Worm (Caenorhabditis elegans): ENCODE data around the gene T01C1.4.

The T01C1.4 gene

ce11 chrX:10754532-10754931 lies 37.6 kb upstream of the T01C1.4 start:
- TF ChIP-seq tra-4 (tag; optimal IDR thresholded peaks at IDR 0.05) (no peak), scrt-1 (GFP tag; IDR thresholded peaks at IDR 0.05) (no peak), pes-1 (GFP tag; IDR thresholded peaks at IDR 0.05) (no peak), ceh-36 (tag; optimal IDR thresholded peaks at IDR 0.05) (no peak), hmg-4 (GFP tag; optimal IDR thresholded peaks at IDR 0.05) (no peak), sea-1 (GFP tag; conservative IDR thresholded peaks at IDR 0.05) (no peak), F13C5.2 (tag; optimal IDR thresholded peaks at IDR 0.05) (no peak), aly-1 (tag; optimal IDR thresholded peaks at IDR 0.05) (no peak), tbx-37 (GFP tag; conservative IDR thresholded peaks at IDR 0.05) (no peak), tbx-11 (GFP tag; IDR thresholded peaks at IDR 0.05) (no peak), ceh-13 (GFP tag; optimal IDR thresholded peaks at IDR 0.05) (no peak), hmbx-1 (tag; optimal IDR thresholded peaks at IDR 0.05) (no peak), B0310.2 (tag; optimal IDR thresholded peaks at IDR 0.05) (no peak), hnd-1 (tag; optimal IDR thresholded peaks at IDR 0.05) (no peak), ama-1 (optimal IDR thresholded peaks at IDR 0.05) (no peak), ets-7 (tag; optimal IDR thresholded peaks at IDR 0.05) (no peak), flt-1 (GFP tag; IDR thresholded peaks at IDR 0.05) (no peak)

ce11 chrX:10753403-10753802 lies 36.5 kb upstream of the T01C1.4 start, which contains the start of gene R07A4.3:
TSS of gene R07A4.3 (plus strand) at chrX:10753703.
- TF ChIP-seq F13C5.2 (tag; optimal IDR thresholded peaks at IDR 0.05) (no peak), tbx-11 (GFP tag; IDR thresholded peaks at IDR 0.05) (no peak), hmbx-1 (tag; optimal IDR thresholded peaks at IDR 0.05) (no peak), scrt-1 (GFP tag; IDR thresholded peaks at IDR 0.05) (no peak), tbx-37 (GFP tag; conservative IDR thresholded peaks at IDR 0.05) (no peak), tra-4 (tag; optimal IDR thresholded peaks at IDR 0.05) (no peak), ceh-36 (tag; optimal IDR thresholded peaks at IDR 0.05) (no peak), B0310.2 (tag; optimal IDR thresholded peaks at IDR 0.05) (no peak), aly-1 (tag; optimal IDR thresholded peaks at IDR 0.05) (no peak), flt-1 (GFP tag; IDR thresholded peaks at IDR 0.05) (no peak), hmg-4 (GFP tag; optimal IDR thresholded peaks at IDR 0.05) (no peak), pes-1 (GFP tag; IDR thresholded peaks at IDR 0.05) (no peak), hnd-1 (tag; optimal IDR thresholded peaks at IDR 0.05) (no peak), ets-7 (tag; optimal IDR thresholded peaks at IDR 0.05) (no peak), ama-1 (optimal IDR thresholded peaks at IDR 0.05) (no peak), ceh-13 (GFP tag; optimal IDR thresholded peaks at IDR 0.05) (no peak), sea-1 (GFP tag; conservative IDR thresholded peaks at IDR 0.05) (no peak)

ce11 chrX:10748145-10748544 lies 31.2 kb upstream of the T01C1.4 start:
- TF ChIP-seq ceh-36 (tag; optimal IDR thresholded peaks at IDR 0.05) = no peak
- TF ChIP-seq hmbx-1 (tag; optimal IDR thresholded peaks at IDR 0.05) = no peak
- TF ChIP-seq tra-4 (tag; optimal IDR thresholded peaks at IDR 0.05) = no peak
- TF ChIP-seq aly-1 (tag; optimal IDR thresholded peaks at IDR 0.05) = no peak
- no peak for TF ChIP-seq pes-1 (GFP tag; IDR thresholded peaks at IDR 0.05)
- no peak for TF ChIP-seq ets-7 (tag; optimal IDR thresholded peaks at IDR 0.05)
- TF ChIP-seq tbx-11 (GFP tag; IDR thresholded peaks at IDR 0.05) = no peak
- no peak for TF ChIP-seq ama-1 (optimal IDR thresholded peaks at IDR 0.05)
- no peak for TF ChIP-seq hmg-4 (GFP tag; optimal IDR thresholded peaks at IDR 0.05)
- TF ChIP-seq scrt-1 (GFP tag; IDR thresholded peaks at IDR 0.05) = no peak
- no peak for TF ChIP-seq flt-1 (GFP tag; IDR thresholded peaks at IDR 0.05)
- no peak for TF ChIP-seq sea-1 (GFP tag; conservative IDR thresholded peaks at IDR 0.05)
- no peak for TF ChIP-seq tbx-37 (GFP tag; conservative IDR thresholded peaks at IDR 0.05)
- no peak for TF ChIP-seq F13C5.2 (tag; optimal IDR thresholded peaks at IDR 0.05)
- TF ChIP-seq B0310.2 (tag; optimal IDR thresholded peaks at IDR 0.05) = no peak
- TF ChIP-seq hnd-1 (tag; optimal IDR thresholded peaks at IDR 0.05) = no peak
- TF ChIP-seq ceh-13 (GFP tag; optimal IDR thresholded peaks at IDR 0.05) = no peak

- TF ChIP-seq ets-7 (tag; optimal IDR thresholded peaks at IDR 0.05) (no peak), ceh-36 (tag; optimal IDR thresholded peaks at IDR 0.05) (no peak), flt-1 (GFP tag; IDR thresholded peaks at IDR 0.05) (no peak), tbx-37 (GFP tag; conservative IDR thresholded peaks at IDR 0.05) (no peak), aly-1 (tag; optimal IDR thresholded peaks at IDR 0.05) (no peak), B0310.2 (tag; optimal IDR thresholded peaks at IDR 0.05) (no peak), scrt-1 (GFP tag; IDR thresholded peaks at IDR 0.05) (no peak), ceh-13 (GFP tag; optimal IDR thresholded peaks at IDR 0.05) (no peak), hnd-1 (tag; optimal IDR thresholded peaks at IDR 0.05) (no peak)
Observed at ce11 chrX:10746388-10746787, 29.5 kb upstream of the T01C1.4 start, which contains the start of gene R07A4.2. TSS of gene R07A4.2 (minus strand) at chrX:10746488.

ce11 chrX:10734026-10734425 lies 17.1 kb upstream of the T01C1.4 start, which contains the start of gene egl-36:
TSS of gene egl-36 (plus strand) at chrX:10734326.
- TF ChIP-seq ceh-36 (tag; optimal IDR thresholded peaks at IDR 0.05) = no peak
- no peak for TF ChIP-seq hnd-1 (tag; optimal IDR thresholded peaks at IDR 0.05)
- no peak for TF ChIP-seq sea-1 (GFP tag; conservative IDR thresholded peaks at IDR 0.05)
- TF ChIP-seq ama-1 (optimal IDR thresholded peaks at IDR 0.05) = no peak
- TF ChIP-seq tbx-37 (GFP tag; conservative IDR thresholded peaks at IDR 0.05) = no peak
- no peak for TF ChIP-seq tra-4 (tag; optimal IDR thresholded peaks at IDR 0.05)
- no peak for TF ChIP-seq pes-1 (GFP tag; IDR thresholded peaks at IDR 0.05)
- TF ChIP-seq hmg-4 (GFP tag; optimal IDR thresholded peaks at IDR 0.05) = no peak
- TF ChIP-seq hmbx-1 (tag; optimal IDR thresholded peaks at IDR 0.05) = no peak
- no peak for TF ChIP-seq ets-7 (tag; optimal IDR thresholded peaks at IDR 0.05)
- no peak for TF ChIP-seq F13C5.2 (tag; optimal IDR thresholded peaks at IDR 0.05)
- no peak for TF ChIP-seq B0310.2 (tag; optimal IDR thresholded peaks at IDR 0.05)

ce11 chrX:10731837-10732236 lies 14.9 kb upstream of the T01C1.4 start:
- TF ChIP-seq hnd-1 (tag; optimal IDR thresholded peaks at IDR 0.05) (no peak), scrt-1 (GFP tag; IDR thresholded peaks at IDR 0.05) (no peak), tbx-11 (GFP tag; IDR thresholded peaks at IDR 0.05) (no peak), flt-1 (GFP tag; IDR thresholded peaks at IDR 0.05) (no peak), pes-1 (GFP tag; IDR thresholded peaks at IDR 0.05) (no peak), hmg-4 (GFP tag; optimal IDR thresholded peaks at IDR 0.05) (no peak), ceh-13 (GFP tag; optimal IDR thresholded peaks at IDR 0.05) (no peak), aly-1 (tag; optimal IDR thresholded peaks at IDR 0.05) (no peak), B0310.2 (tag; optimal IDR thresholded peaks at IDR 0.05) (no peak), ceh-36 (tag; optimal IDR thresholded peaks at IDR 0.05) (no peak), ama-1 (optimal IDR thresholded peaks at IDR 0.05) (no peak), F13C5.2 (tag; optimal IDR thresholded peaks at IDR 0.05) (no peak), ets-7 (tag; optimal IDR thresholded peaks at IDR 0.05) (no peak), sea-1 (GFP tag; conservative IDR thresholded peaks at IDR 0.05) (no peak), tbx-37 (GFP tag; conservative IDR thresholded peaks at IDR 0.05) (no peak), hmbx-1 (tag; optimal IDR thresholded peaks at IDR 0.05) (no peak), tra-4 (tag; optimal IDR thresholded peaks at IDR 0.05) (no peak)

ce11 chrX:10727696-10728095 lies 10.8 kb upstream of the T01C1.4 start:
- TF ChIP-seq ceh-36 (tag; optimal IDR thresholded peaks at IDR 0.05) = no peak
- no peak for TF ChIP-seq flt-1 (GFP tag; IDR thresholded peaks at IDR 0.05)
- no peak for TF ChIP-seq F13C5.2 (tag; optimal IDR thresholded peaks at IDR 0.05)
- TF ChIP-seq B0310.2 (tag; optimal IDR thresholded peaks at IDR 0.05) = no peak
- TF ChIP-seq hnd-1 (tag; optimal IDR thresholded peaks at IDR 0.05) = no peak
- TF ChIP-seq ets-7 (tag; optimal IDR thresholded peaks at IDR 0.05) = no peak
- TF ChIP-seq ama-1 (optimal IDR thresholded peaks at IDR 0.05) = no peak
- no peak for TF ChIP-seq tbx-11 (GFP tag; IDR thresholded peaks at IDR 0.05)
- TF ChIP-seq hmg-4 (GFP tag; optimal IDR thresholded peaks at IDR 0.05) = no peak
- TF ChIP-seq tbx-37 (GFP tag; conservative IDR thresholded peaks at IDR 0.05) = no peak
- no peak for TF ChIP-seq sea-1 (GFP tag; conservative IDR thresholded peaks at IDR 0.05)
- no peak for TF ChIP-seq tra-4 (tag; optimal IDR thresholded peaks at IDR 0.05)
- no peak for TF ChIP-seq aly-1 (tag; optimal IDR thresholded peaks at IDR 0.05)

Measured in whole organism, early embryonic.